Worm (Caenorhabditis elegans) whole organism, L4/young adult: ENCODE measurements around the gene R05F9.7.

Experiments used
- dao-5 ChIP-seq: sonication (generic microtip); optimal IDR thresholded peaks from 2 replicates; lab custom pipeline; 2016; ENCODE audit warnings: missing genotype, missing genetic modification characterization, moderate library complexity, missing compliant biosample characterization
- him-1 ChIP-seq: sonication (generic microtip); optimal IDR thresholded peaks from 2 replicates; lab custom pipeline; 2016; ENCODE audit warnings: missing genotype, missing genetic modification reagents, missing genetic modification characterization, missing compliant biosample characterization

ce11 chrII:4883412-4883811 is 2.7 kb upstream of the R05F9.7 start, which contains the start of gene gst-8:
- TF ChIP-seq dao-5 (tag; lab: Kevin White, UChicago) (no peak), him-1 (tag; lab: Kevin White, UChicago) (no peak)
